Fruit fly (Drosophila melanogaster) S2 (cell line): Measurements from ENCODE around the gene Alg10.

Experiments
- CG8478 ChIP-seq: fragments of >200 bp; optimal IDR thresholded peaks from 2 replicates; lab custom pipeline; 2018
- CTCF ChIP-seq, 2 experiments: fragments of >200 bp; optimal IDR thresholded peaks; 2 replicates each; lab custom pipeline; 2018

dm6 chr3L:11124439-11124838 lies 40.3 kb upstream of the Alg10 start:
- TF ChIP-seq CG8478 (lab: Kevin White, UChicago): no peak
- TF ChIP-seq CTCF (optimal IDR thresholded peaks at IDR 0.05; lab: Kevin White, UChicago): no peak
